Fruit fly (Drosophila melanogaster): Measurements from ENCODE around the gene CG14210.

The CG14210 gene

dm6 chrX:19601644-19602043 lies 14.4 kb upstream of the CG14210 start, which contains the start of gene CG14220 (continued):
- TF ChIP-seq CoRest (tag; optimal IDR thresholded peaks at IDR 0.05) (peak; percentile 17), CG10654 (GFP tag; optimal IDR thresholded peaks at IDR 0.05) (no peak), MTF-1 (GFP tag; optimal IDR thresholded peaks at IDR 0.05; ENCODE audit: borderline replicate concordance) (no peak), Drgx (GFP tag; IDR thresholded peaks at IDR 0.05) (no peak), ab (GFP tag; optimal IDR thresholded peaks at IDR 0.05) (no peak), CG14441 (GFP tag; IDR thresholded peaks at IDR 0.05) (no peak), CG8388 (GFP tag; optimal IDR thresholded peaks at IDR 0.05) (no peak), CG1832 (GFP tag; optimal IDR thresholded peaks at IDR 0.05) (no peak), CG12299 (tag; optimal IDR thresholded peaks at IDR 0.05) (no peak), CG12104 (GFP tag; optimal IDR thresholded peaks at IDR 0.05) (no peak), D19B (GFP tag; optimal IDR thresholded peaks at IDR 0.05) (no peak), CG1024 (GFP tag; IDR thresholded peaks at IDR 0.05) (no peak), Asciz (GFP tag; optimal IDR thresholded peaks at IDR 0.05) (no peak), tio (GFP tag; optimal IDR thresholded peaks at IDR 0.05) (no peak), cad (GFP tag; optimal IDR thresholded peaks at IDR 0.05) (no peak), vvl (GFP tag; IDR thresholded peaks at IDR 0.05) (no peak), CG2129 (GFP tag; IDR thresholded peaks at IDR 0.05; ENCODE audit: partially characterized antibody) (peak; percentile 63), Max (GFP tag; optimal IDR thresholded peaks at IDR 0.05) (no peak), Hr78 (GFP tag; optimal IDR thresholded peaks at IDR 0.05) (no peak), CG11723 (GFP tag; optimal IDR thresholded peaks at IDR 0.05) (no peak), trh (GFP tag; optimal IDR thresholded peaks at IDR 0.05) (no peak), ftz-f1 (GFP tag; optimal IDR thresholded peaks at IDR 0.05) (no peak), B-H1 (GFP tag; IDR thresholded peaks at IDR 0.05) (no peak), grau (tag; optimal IDR thresholded peaks at IDR 0.05) (peak; percentile 78), CG6254 (GFP tag; optimal IDR thresholded peaks at IDR 0.05) (no peak), CG9876 (GFP tag; optimal IDR thresholded peaks at IDR 0.05) (no peak), CG13296 (GFP tag; optimal IDR thresholded peaks at IDR 0.05) (peak; percentile 9), CG3847 (GFP tag; IDR thresholded peaks at IDR 0.05) (no peak), gcm (GFP tag; optimal IDR thresholded peaks at IDR 0.05) (no peak), Adf1 (GFP tag; IDR thresholded peaks at IDR 0.05) (no peak), Hey (tag; optimal IDR thresholded peaks at IDR 0.05) (no peak), eve (GFP tag; optimal IDR thresholded peaks at IDR 0.05) (no peak), CG10565 (GFP tag; optimal IDR thresholded peaks at IDR 0.05) (no peak), onecut (GFP tag; IDR thresholded peaks at IDR 0.05) (no peak), fd64A (GFP tag; optimal IDR thresholded peaks at IDR 0.05) (no peak), Dp (GFP tag; optimal IDR thresholded peaks at IDR 0.05) (peak; percentile 92), CG34224 (GFP tag; IDR thresholded peaks at IDR 0.05; ENCODE audit: partially characterized antibody) (peak; percentile 97), emc (GFP tag; optimal IDR thresholded peaks at IDR 0.05) (no peak), sug (tag; optimal IDR thresholded peaks at IDR 0.05) (peak; percentile 28), Dbx (GFP tag; IDR thresholded peaks at IDR 0.05) (no peak), CG13775 (GFP tag; optimal IDR thresholded peaks at IDR 0.05) (no peak), CG30431 (GFP tag; optimal IDR thresholded peaks at IDR 0.05) (no peak), otp (GFP tag; IDR thresholded peaks at IDR 0.05) (no peak), zfh1 (GFP tag; IDR thresholded peaks at IDR 0.05) (0 out of 3 replicates have a peak, but pooled peaks have one; percentile 16), zen2 (GFP tag; IDR thresholded peaks at IDR 0.05; ENCODE audit: partially characterized antibody) (peak; percentile 91), CG7271 (tag; optimal IDR thresholded peaks at IDR 0.05) (no peak), Fer1 (GFP tag; optimal IDR thresholded peaks at IDR 0.05) (peak; percentile 48), kni (GFP tag; optimal IDR thresholded peaks at IDR 0.05) (no peak), mld (GFP tag; IDR thresholded peaks at IDR 0.05; ENCODE audit: partially characterized antibody) (peak; percentile 93), lab (GFP tag; optimal IDR thresholded peaks at IDR 0.05) (no peak), tup (GFP tag; optimal IDR thresholded peaks at IDR 0.05) (no peak)

Measured in whole organism, embryonic.